Fruit fly (Drosophila melanogaster): ENCODE data around the gene dj.
A peak's percentile ranks its signal among the peaks of the same experiment; 100 is the strongest.

The dj gene

DNA sequence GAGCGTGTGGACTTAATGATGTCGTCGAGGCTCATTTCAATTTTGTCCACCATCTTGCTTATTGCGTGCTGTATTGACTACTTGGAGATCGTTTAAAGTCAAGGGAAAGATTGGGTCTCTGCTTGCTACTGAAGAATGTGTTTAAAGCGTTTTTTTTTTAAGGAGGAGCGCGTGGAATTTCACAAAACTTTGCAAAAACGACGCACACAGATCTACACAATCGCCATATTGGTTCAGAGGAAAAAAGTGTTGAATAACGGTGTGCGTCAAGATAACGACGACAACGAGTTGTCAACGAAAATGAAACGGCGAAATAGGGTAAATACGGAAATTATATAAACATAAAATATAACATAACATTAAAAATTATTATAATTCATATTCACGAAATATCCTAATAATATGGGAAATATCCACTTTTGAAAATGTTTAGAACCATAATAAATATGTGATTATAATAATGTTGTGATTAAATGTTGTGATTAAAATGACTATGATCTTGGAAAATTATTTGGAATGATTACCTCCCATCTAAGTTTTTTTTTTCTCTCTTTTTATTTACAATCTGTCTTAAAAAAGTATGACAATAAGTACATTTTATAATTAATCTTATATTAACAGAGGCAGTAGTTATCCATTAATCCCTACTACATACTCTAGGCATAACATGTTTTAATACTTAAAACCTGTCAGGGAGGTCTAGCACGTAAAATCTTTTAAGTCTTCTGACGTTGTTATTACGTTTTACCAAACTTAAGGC, 21.2 kb downstream of the dj start, which contains the start of gene Ref1 (continued):
- TF ChIP-seq dmrt11E (tag; optimal IDR thresholded peaks at IDR 0.05): peak; percentile 17
- peak; percentile 98 for TF ChIP-seq CG30020 (tag; optimal IDR thresholded peaks at IDR 0.05)
- TF ChIP-seq Doc3 (GFP tag; IDR thresholded peaks at IDR 0.05; ENCODE audit: partially characterized antibody): no peak
- TF ChIP-seq Opbp (GFP tag; IDR thresholded peaks at IDR 0.05; ENCODE audit: partially characterized antibody): 0 out of 3 replicates have a peak, but pooled peaks have one; percentile 12
- TF ChIP-seq fd96Cb (tag; optimal IDR thresholded peaks at IDR 0.05): no peak
- TF ChIP-seq MESR4 (GFP tag; optimal IDR thresholded peaks at IDR 0.05): peak; percentile 94
- TF ChIP-seq pfk (GFP tag; optimal IDR thresholded peaks at IDR 0.05): peak; percentile 92
- peak; percentile 8 for TF ChIP-seq sug (tag; optimal IDR thresholded peaks at IDR 0.05)
- TF ChIP-seq CG4617 (GFP tag; optimal IDR thresholded peaks at IDR 0.05; ENCODE audit: borderline replicate concordance): peak; percentile 78
- TF ChIP-seq Sin3A (optimal IDR thresholded peaks at IDR 0.05): peak; percentile 14
- no peak for TF ChIP-seq CG11085 (GFP tag; IDR thresholded peaks at IDR 0.05)
- TF ChIP-seq CG10267 (tag; optimal IDR thresholded peaks at IDR 0.05): peak; percentile 91
- peak; percentile 35 for TF ChIP-seq zen (tag; optimal IDR thresholded peaks at IDR 0.05)

DNA sequence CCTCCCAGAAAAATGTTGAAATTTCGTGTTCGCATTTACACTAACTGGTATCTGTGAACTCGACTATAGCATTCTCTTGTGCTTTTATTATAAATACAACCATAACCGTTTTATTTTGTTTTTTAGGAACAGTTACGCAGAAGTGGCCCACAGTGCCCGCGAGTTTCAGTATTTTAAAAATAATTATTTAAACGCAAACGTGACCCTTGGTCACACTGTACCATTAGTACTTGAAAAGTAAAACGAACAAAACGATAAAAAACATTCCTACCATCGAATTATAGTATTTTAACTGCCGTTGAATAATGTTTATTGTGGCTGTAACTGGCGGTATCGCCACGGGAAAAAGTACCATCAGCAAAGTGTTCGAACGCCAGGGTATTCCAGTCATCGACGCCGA, 22.9 kb downstream of the dj start, which contains the start of gene Dpck:
Gene Dpck (plus strand): TSS at position 211 of the 400 bp plus-strand sequence.
- no peak for TF ChIP-seq dimm (GFP tag; IDR thresholded peaks at IDR 0.05)
- TF ChIP-seq CG2202 (tag; optimal IDR thresholded peaks at IDR 0.05): no peak
- TF ChIP-seq Bteb2 (GFP tag; optimal IDR thresholded peaks at IDR 0.05): no peak
- no peak for TF ChIP-seq Oli (tag; optimal IDR thresholded peaks at IDR 0.05)
- TF ChIP-seq rib (GFP tag; IDR thresholded peaks at IDR 0.05): no peak
- TF ChIP-seq CG11723 (GFP tag; optimal IDR thresholded peaks at IDR 0.05): peak; percentile 86
- TF ChIP-seq tup (GFP tag; optimal IDR thresholded peaks at IDR 0.05): no peak
- TF ChIP-seq disco-r (GFP tag; optimal IDR thresholded peaks at IDR 0.05): no peak
- peak; percentile 28 for TF ChIP-seq Nf-YC (tag; optimal IDR thresholded peaks at IDR 0.05)
- TF ChIP-seq Bgb (GFP tag; IDR thresholded peaks at IDR 0.05; ENCODE audit: partially characterized antibody): no peak; the same call in 1 of the 2 replicates
- TF ChIP-seq ftz-f1 (GFP tag; optimal IDR thresholded peaks at IDR 0.05): no peak
- no peak for TF ChIP-seq Sry-δ (GFP tag; optimal IDR thresholded peaks at IDR 0.05)
- TF ChIP-seq CG2889 (GFP tag; IDR thresholded peaks at IDR 0.05): no peak
- TF ChIP-seq org-1 (GFP tag; optimal IDR thresholded peaks at IDR 0.05): no peak
- TF ChIP-seq Sin3A (optimal IDR thresholded peaks at IDR 0.05): peak; percentile 8
- no peak for TF ChIP-seq CG3407 (GFP tag; optimal IDR thresholded peaks at IDR 0.05)
- no peak for TF ChIP-seq CG1602 (GFP tag; optimal IDR thresholded peaks at IDR 0.05)
- TF ChIP-seq CG10979 (tag; optimal IDR thresholded peaks at IDR 0.05): peak; percentile 23
- TF ChIP-seq CG18599 (GFP tag; optimal IDR thresholded peaks at IDR 0.05): no peak
- TF ChIP-seq CG8089 (GFP tag; optimal IDR thresholded peaks at IDR 0.05): no peak
- TF ChIP-seq Drgx (GFP tag; IDR thresholded peaks at IDR 0.05): peak; percentile 45
- TF ChIP-seq bcd (GFP tag; optimal IDR thresholded peaks at IDR 0.05): no peak
- no peak for TF ChIP-seq Oaz (GFP tag; IDR thresholded peaks at IDR 0.05)
- no peak for TF ChIP-seq ind (GFP tag; optimal IDR thresholded peaks at IDR 0.05)
- TF ChIP-seq knrl (GFP tag; IDR thresholded peaks at IDR 0.05; ENCODE audit: partially characterized antibody): no peak
- no peak for TF ChIP-seq hkb (optimal IDR thresholded peaks at IDR 0.05)
- TF ChIP-seq hkb (GFP tag; IDR thresholded peaks at IDR 0.05): 0 out of 2 replicates have a peak, but pooled peaks have one; percentile 21
- TF ChIP-seq CG4328 (GFP tag; optimal IDR thresholded peaks at IDR 0.05): no peak
- no peak for TF ChIP-seq Optix (GFP tag; IDR thresholded peaks at IDR 0.05)
- TF ChIP-seq CG30020 (tag; optimal IDR thresholded peaks at IDR 0.05): peak; percentile 92
- peak; percentile 16 for TF ChIP-seq CG10431 (GFP tag; optimal IDR thresholded peaks at IDR 0.05)
- TF ChIP-seq Asciz (GFP tag; optimal IDR thresholded peaks at IDR 0.05): no peak
- no peak for TF ChIP-seq br (optimal IDR thresholded peaks at IDR 0.05)
- peak; percentile 6 for TF ChIP-seq nerfin-1 (tag; optimal IDR thresholded peaks at IDR 0.05)
- TF ChIP-seq CG1832 (GFP tag; optimal IDR thresholded peaks at IDR 0.05): no peak
- no peak for TF ChIP-seq Spps (tag; optimal IDR thresholded peaks at IDR 0.05)
- TF ChIP-seq Vsx1 (GFP tag; optimal IDR thresholded peaks at IDR 0.05): no peak
- TF ChIP-seq p53 (GFP tag; optimal IDR thresholded peaks at IDR 0.05): no peak
